Fruit fly (Drosophila melanogaster): ENCODE measurements around the gene meso18E.

dm6 chrX:19748565-19748964 lies 35.7 kb upstream of the meso18E start:
- TF ChIP-seq usp (GFP tag; optimal IDR thresholded peaks at IDR 0.05) (no peak), pan (optimal IDR thresholded peaks at IDR 0.05) (no peak), psq (optimal IDR thresholded peaks at IDR 0.05) (no peak)
